Fruit fly (Drosophila melanogaster): Measurements from ENCODE around the gene CG44227.

DNA sequence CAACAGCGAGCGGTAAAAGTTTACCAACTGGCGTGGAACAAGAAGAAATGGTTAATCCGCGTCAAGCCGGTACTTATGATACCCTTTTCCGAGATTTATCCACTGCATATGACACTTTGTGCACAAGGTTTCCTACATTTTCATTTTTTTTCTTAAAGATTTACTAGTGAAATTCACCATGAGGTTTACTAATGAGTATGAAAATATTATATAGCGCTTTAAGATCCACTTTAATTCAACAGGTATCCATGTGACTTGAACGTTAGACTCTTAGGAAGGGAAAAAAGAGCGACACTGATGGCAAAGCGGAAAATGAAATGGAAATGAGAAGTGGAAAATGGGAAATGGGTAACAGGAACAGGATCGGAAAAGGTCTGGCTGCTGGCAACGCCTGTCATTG is 46.3 kb downstream of the CG44227 start:
- TF ChIP-seq GATAe (GFP tag; conservative IDR thresholded peaks at IDR 0.05) (no peak), Optix (GFP tag; IDR thresholded peaks at IDR 0.05) (no peak), CG11398 (GFP tag; optimal IDR thresholded peaks at IDR 0.05) (no peak), CG6175 (GFP tag; IDR thresholded peaks at IDR 0.05) (no peak), Bteb2 (GFP tag; optimal IDR thresholded peaks at IDR 0.05) (no peak), CG4360 (GFP tag; IDR thresholded peaks at IDR 0.05) (no peak), mirr (GFP tag; optimal IDR thresholded peaks at IDR 0.05) (no peak)
